Fruit fly (Drosophila melanogaster) whole organism, wandering third instar larva: ENCODE data around the gene Aprt.
A peak's percentile ranks its signal among the peaks of the same experiment; 100 is the strongest.

Experiments used
- Abd-B ChIP-seq: fragments of >200 bp; optimal IDR thresholded peaks from 2 replicates; lab custom pipeline; 2017; ENCODE audit warnings: missing biosample characterization, missing genetic modification characterization
- CG32264 ChIP-seq: fragments of 200-800 bp; sonication (Bioruptor generic); optimal IDR thresholded peaks from 2 replicates; lab custom pipeline; 2016; ENCODE audit warnings: missing biosample characterization, missing genetic modification characterization
- CG9705 ChIP-seq: fragments of 200-800 bp; sonication (Bioruptor generic); optimal IDR thresholded peaks from 2 replicates; lab custom pipeline; 2018; ENCODE audit warnings: missing biosample characterization, mild to moderate bottlenecking, missing genetic modification characterization
- CrebA ChIP-seq: fragments of 200-800 bp; sonication (Bioruptor generic); optimal IDR thresholded peaks from 2 replicates; lab custom pipeline; 2016; ENCODE audit warnings: missing biosample characterization, mild to moderate bottlenecking, missing genetic modification characterization, borderline replicate concordance
- Dfd ChIP-seq: fragments of >200 bp; optimal IDR thresholded peaks from 2 replicates; lab custom pipeline; 2017; ENCODE audit warnings: missing biosample characterization, missing genetic modification characterization
- Dif ChIP-seq: fragments of 200-275, 200-300 bp; sonication (Bioruptor generic); optimal IDR thresholded peaks from 2 replicates; lab custom pipeline; 2018; ENCODE audit warnings: missing biosample characterization, missing genetic modification characterization; ENCODE audit not compliant: partially characterized antibody
- GATAd ChIP-seq: sonication (Bioruptor generic); optimal IDR thresholded peaks from 2 replicates; lab custom pipeline; 2016; ENCODE audit warnings: missing biosample characterization, missing genetic modification characterization
- HLH106 ChIP-seq: fragments of 200-800 bp; optimal IDR thresholded peaks from 3 replicates; lab custom pipeline; 2019; ENCODE audit warnings: missing biosample characterization, mild to moderate bottlenecking, missing genetic modification characterization, moderate library complexity
- Hnf4 ChIP-seq: fragments of 200-800 bp; sonication (Bioruptor generic); optimal IDR thresholded peaks from 2 replicates; lab custom pipeline; 2016; ENCODE audit warnings: missing biosample characterization, mild to moderate bottlenecking, missing genetic modification characterization
- Hr78 ChIP-seq: fragments of >200 bp; optimal IDR thresholded peaks from 2 replicates; lab custom pipeline; 2017; ENCODE audit warnings: missing biosample characterization, missing genetic modification characterization
- Hr83 ChIP-seq: fragments of 200-300 bp; sonication (Bioruptor generic); optimal IDR thresholded peaks from 2 replicates; lab custom pipeline; 2016; ENCODE audit warnings: missing biosample characterization, mild to moderate bottlenecking, missing genetic modification characterization, moderate library complexity; ENCODE audit not compliant: poor library complexity, severe bottlenecking
- Jra ChIP-seq: sonication (Bioruptor generic); optimal IDR thresholded peaks from 2 replicates; lab custom pipeline; 2016; ENCODE audit warnings: missing biosample characterization, missing genetic modification characterization
- Mio ChIP-seq: sonication (Bioruptor generic); optimal IDR thresholded peaks from 2 replicates; lab custom pipeline; 2016; ENCODE audit warnings: missing biosample characterization, missing genetic modification characterization
- Myc ChIP-seq: fragments of >200 bp; optimal IDR thresholded peaks from 2 replicates; lab custom pipeline; 2017
- N ChIP-seq: fragments of >200 bp; optimal IDR thresholded peaks from 2 replicates; lab custom pipeline; 2018; ENCODE audit warnings: missing biosample characterization, missing external identifiers, missing genetic modification characterization
- OdsH ChIP-seq: fragments of 200-800 bp; sonication (Bioruptor generic); optimal IDR thresholded peaks from 2 replicates; lab custom pipeline; 2016; ENCODE audit warnings: missing biosample characterization, mild to moderate bottlenecking, missing genetic modification characterization
- Rel ChIP-seq, 2 experiments: fragments of 200-800 bp; sonication (Bioruptor generic) in 1 of 2; optimal IDR thresholded peaks; 2 replicates in 1 of 2; 3 replicates in 1 of 2; lab custom pipeline; 2016 to 2019; ENCODE audit warnings: mild to moderate bottlenecking in 2 of 2, missing biosample characterization in 2 of 2, missing genetic modification characterization in 2 of 2, moderate library complexity in 1 of 2
- Sp1 ChIP-seq: fragments of 200-800 bp; sonication (Bioruptor generic); optimal IDR thresholded peaks from 3 replicates; lab custom pipeline; 2019; ENCODE audit warnings: missing biosample characterization, mild to moderate bottlenecking, missing genetic modification characterization, moderate library complexity
- Vsx2 ChIP-seq: fragments of 200-300, 225-300 bp; sonication (Bioruptor generic); optimal IDR thresholded peaks from 2 replicates; lab custom pipeline; 2018; ENCODE audit warnings: missing biosample characterization, missing genetic modification characterization; ENCODE audit not compliant: partially characterized antibody
- br ChIP-seq: fragments of 200-800 bp; sonication (Bioruptor generic); optimal IDR thresholded peaks from 2 replicates; lab custom pipeline; 2016; ENCODE audit warnings: missing biosample characterization, missing genetic modification characterization
- brk ChIP-seq: fragments of 200-800 bp; sonication (Bioruptor generic); optimal IDR thresholded peaks from 2 replicates; lab custom pipeline; 2016; ENCODE audit warnings: missing biosample characterization, mild to moderate bottlenecking, missing genetic modification characterization
- dl ChIP-seq, 2 experiments: fragments of 175-275, 200-275 bp in 1 of 2; fragments of 200-275 bp in 1 of 2; sonication (Bioruptor generic); optimal IDR thresholded peaks; lab custom pipeline; 2018; ENCODE audit warnings: mild to moderate bottlenecking in 2 of 2, missing biosample characterization in 2 of 2, missing genetic modification characterization in 2 of 2, moderate library complexity in 2 of 2; ENCODE audit not compliant: partially characterized antibody in 2 of 2, insufficient read depth in 1 of 2
- dmrt93B ChIP-seq: fragments of 200-800 bp; sonication (Bioruptor generic); optimal IDR thresholded peaks from 2 replicates; lab custom pipeline; 2018; ENCODE audit warnings: missing biosample characterization, mild to moderate bottlenecking, missing genetic modification characterization
- dsf ChIP-seq: sonication (Bioruptor generic); optimal IDR thresholded peaks from 2 replicates; lab custom pipeline; 2016; ENCODE audit warnings: missing biosample characterization, missing genetic modification characterization, borderline replicate concordance
- ey ChIP-seq: fragments of 200-800 bp; sonication (Bioruptor generic); optimal IDR thresholded peaks from 2 replicates; lab custom pipeline; 2016; ENCODE audit warnings: missing biosample characterization, missing genetic modification characterization
- foxo ChIP-seq, 2 experiments: fragments of 200-800 bp; sonication (Bioruptor generic); optimal IDR thresholded peaks; 2 replicates in 1 of 2; 3 replicates in 1 of 2; lab custom pipeline; 2016 to 2017; ENCODE audit warnings: missing biosample characterization in 2 of 2, missing genetic modification characterization in 2 of 2
- fru ChIP-seq: fragments of 200-800 bp; sonication (Bioruptor generic); optimal IDR thresholded peaks from 3 replicates; lab custom pipeline; 2016; ENCODE audit warnings: missing biosample characterization, mild to moderate bottlenecking, missing genetic modification characterization
- h ChIP-seq: fragments of 200-800 bp; sonication (Bioruptor generic); optimal IDR thresholded peaks from 3 replicates; lab custom pipeline; 2016; ENCODE audit warnings: missing biosample characterization, mild to moderate bottlenecking, missing genetic modification characterization
- jim ChIP-seq: fragments of 175-275, 200-325 bp; sonication (Bioruptor generic); optimal IDR thresholded peaks from 2 replicates; lab custom pipeline; 2016; ENCODE audit warnings: missing biosample characterization, mild to moderate bottlenecking, missing genetic modification characterization
- lola ChIP-seq: fragments of >200 bp; optimal IDR thresholded peaks from 2 replicates; lab custom pipeline; 2017; ENCODE audit warnings: missing biosample characterization, missing genetic modification characterization
- pan ChIP-seq: fragments of >200 bp; optimal IDR thresholded peaks from 2 replicates; lab custom pipeline; 2017
- psq ChIP-seq: fragments of 200-800 bp; sonication (Bioruptor generic); optimal IDR thresholded peaks from 3 replicates; lab custom pipeline; 2017; ENCODE audit warnings: missing biosample characterization, mild to moderate bottlenecking, missing genetic modification characterization, moderate library complexity
- rgr ChIP-seq: fragments of 200-800 bp; sonication (Bioruptor generic); optimal IDR thresholded peaks from 3 replicates; lab custom pipeline; 2016; ENCODE audit warnings: missing biosample characterization, mild to moderate bottlenecking, missing genetic modification characterization
- sage ChIP-seq: fragments of 200-800 bp; sonication (Bioruptor generic); optimal IDR thresholded peaks from 2 replicates; lab custom pipeline; 2016; ENCODE audit warnings: missing biosample characterization, mild to moderate bottlenecking, missing genetic modification characterization
- sv ChIP-seq: fragments of 200-800 bp; sonication (Bioruptor generic); optimal IDR thresholded peaks from 3 replicates; lab custom pipeline; 2016; ENCODE audit warnings: missing biosample characterization, missing genetic modification characterization
- tai ChIP-seq: sonication (Bioruptor generic); optimal IDR thresholded peaks from 2 replicates; lab custom pipeline; 2016; ENCODE audit warnings: missing biosample characterization, missing genetic modification characterization
- usp ChIP-seq: fragments of >200 bp; optimal IDR thresholded peaks from 2 replicates; lab custom pipeline; 2017; ENCODE audit warnings: missing biosample characterization, missing genetic modification characterization
- woc ChIP-seq: sonication (Bioruptor generic); optimal IDR thresholded peaks from 2 replicates; lab custom pipeline; 2016; ENCODE audit warnings: missing biosample characterization, mild to moderate bottlenecking, missing genetic modification characterization

Gene Aprt

DNA sequence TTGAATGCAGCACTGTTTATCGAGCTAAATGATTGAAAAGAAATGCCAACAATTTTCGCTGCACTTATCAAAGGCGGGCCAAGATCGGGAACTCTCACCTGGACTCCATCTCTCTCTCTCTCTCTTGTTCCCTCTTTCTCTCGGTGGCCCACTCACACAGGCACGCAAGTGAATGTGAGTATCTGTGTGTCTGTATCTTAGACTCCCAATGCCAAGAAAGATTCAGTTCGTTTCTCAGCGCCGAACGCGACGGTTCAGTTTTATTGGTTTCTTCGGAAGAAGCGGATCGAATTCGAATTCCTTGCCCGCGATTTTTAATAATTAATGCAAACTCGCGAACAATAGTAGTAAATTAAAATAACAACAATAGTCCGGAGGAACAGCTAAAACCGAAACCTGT is 617 bp upstream of the Aprt start, which contains the start of gene Tmhs:
Gene Tmhs, plus strand, starts transcription at position 222 of the 400 bp plus-strand sequence.
- TF ChIP-seq Hr83 (GFP tag; lab: Kevin White, UChicago) = peak; percentile 29
- TF ChIP-seq Dif = peak; percentile 73
- TF ChIP-seq fru (GFP tag; lab: Kevin White, UChicago) = no peak
- TF ChIP-seq dl (GFP tag; optimal IDR thresholded peaks at IDR 0.05; lab: Kevin White, UChicago; ENCODE audit: insufficient read depth in 1 of 2, partially characterized antibody in 2 of 2) = peak; percentile 50 to 83
- TF ChIP-seq, all 38 proteins: peak for 3

- peak; percentile 5 for TF ChIP-seq Myc (lab: Kevin White, UChicago)
- TF ChIP-seq jim = no peak
These were observed 1.8 kb downstream of the Aprt start, which contains the start of gene CG13937 for dm6 chr3L:1882868-1883554. Gene CG13937, minus strand, starts transcription at chr3L:1883041.

dm6 chr3L:1881919-1882318 is 2.9 kb downstream of the Aprt start:
- TF ChIP-seq CG9705 (GFP tag; lab: Kevin White, UChicago) (no peak), OdsH (GFP tag; lab: Kevin White, UChicago) (peak; percentile 29), Dfd (GFP tag; lab: Kevin White, UChicago) (no peak), HLH106 (tag; lab: Kevin White, UChicago) (no peak), h (GFP tag; lab: Kevin White, UChicago) (peak; percentile 39), br (GFP tag; lab: Kevin White, UChicago) (no peak), ey (GFP tag; lab: Kevin White, UChicago) (no peak), fru (GFP tag; lab: Kevin White, UChicago) (peak; percentile 11), Vsx2 (GFP tag; lab: Kevin White, UChicago) (no peak), rgr (GFP tag; lab: Kevin White, UChicago) (peak; percentile 48), foxo (GFP tag; optimal IDR thresholded peaks at IDR 0.05; lab: Kevin White, UChicago) (peak in 1 of 2 experiments; percentile 30), Hnf4 (GFP tag; lab: Kevin White, UChicago) (no peak)

DNA sequence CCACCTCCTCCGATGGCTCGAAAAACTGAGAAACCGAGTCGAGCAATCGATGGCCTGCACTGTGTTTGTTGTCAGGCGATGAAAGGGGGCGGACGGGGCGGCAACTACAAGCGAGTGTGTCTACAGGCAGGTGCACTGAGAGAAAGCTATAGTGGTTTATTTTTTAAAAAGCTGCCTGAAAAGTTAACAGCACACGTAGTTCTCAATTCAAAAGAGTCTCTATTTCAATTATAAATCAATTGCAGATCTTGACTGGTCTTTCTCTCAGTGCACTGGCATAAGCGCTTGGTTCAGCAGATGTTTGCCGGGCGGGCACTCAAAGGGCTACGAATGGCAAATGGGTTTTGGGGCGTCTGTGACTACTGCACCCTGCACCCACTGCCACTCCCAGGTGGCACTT is 4.1 kb downstream of the Aprt start:
- peak; percentile 29 for TF ChIP-seq h (GFP tag; lab: Kevin White, UChicago)
- no peak for TF ChIP-seq Abd-B (GFP tag; lab: Kevin White, UChicago)
- TF ChIP-seq, all 38 proteins: peak for 1

- TF ChIP-seq woc (GFP tag; lab: Kevin White, UChicago) (no peak), Myc (lab: Kevin White, UChicago) (no peak), usp (GFP tag; lab: Kevin White, UChicago) (no peak), Jra (GFP tag; lab: Kevin White, UChicago) (no peak), Vsx2 (GFP tag; lab: Kevin White, UChicago) (no peak), OdsH (GFP tag; lab: Kevin White, UChicago) (peak; percentile 61), Hr78 (no peak), N (no peak), tai (GFP tag; lab: Kevin White, UChicago) (no peak), Hnf4 (GFP tag; lab: Kevin White, UChicago) (no peak), Mio (GFP tag; lab: Kevin White, UChicago) (no peak), sv (GFP tag; lab: Kevin White, UChicago) (peak; percentile 61), psq (GFP tag; lab: Kevin White, UChicago) (peak; percentile 37), fru (GFP tag; lab: Kevin White, UChicago) (no peak), dmrt93B (peak; percentile 7), pan (no peak), h (GFP tag; lab: Kevin White, UChicago) (peak; percentile 65), Sp1 (GFP tag; lab: Kevin White, UChicago) (peak; percentile 35), GATAd (GFP tag; lab: Kevin White, UChicago) (no peak), Rel (GFP tag; optimal IDR thresholded peaks at IDR 0.05; lab: Kevin White, UChicago) (no peak), Rel (tag; optimal IDR thresholded peaks at IDR 0.05; lab: Kevin White, UChicago) (no peak), CG9705 (GFP tag; lab: Kevin White, UChicago) (no peak), CG32264 (GFP tag; lab: Kevin White, UChicago) (no peak), ey (GFP tag; lab: Kevin White, UChicago) (peak; percentile 43), HLH106 (tag; lab: Kevin White, UChicago) (peak; percentile 36), sage (no peak), Dif (no peak), Hr83 (GFP tag; lab: Kevin White, UChicago) (no peak), Dfd (GFP tag; lab: Kevin White, UChicago) (no peak), lola (GFP tag; lab: Kevin White, UChicago) (no peak), brk (GFP tag; lab: Kevin White, UChicago) (no peak), jim (no peak), dsf (GFP tag; lab: Kevin White, UChicago) (no peak), br (GFP tag; lab: Kevin White, UChicago) (peak; percentile 9), Abd-B (GFP tag; lab: Kevin White, UChicago) (no peak), CrebA (GFP tag; lab: Kevin White, UChicago) (no peak)
These were observed 8.6 kb downstream of the Aprt start, which contains the start of gene dre4 for dm6 chr3L:1876215-1876625. Gene dre4, minus strand, starts transcription at chr3L:1876312.
